Worm (Caenorhabditis elegans): Measurements from ENCODE around the gene afmd-1.

DNA sequence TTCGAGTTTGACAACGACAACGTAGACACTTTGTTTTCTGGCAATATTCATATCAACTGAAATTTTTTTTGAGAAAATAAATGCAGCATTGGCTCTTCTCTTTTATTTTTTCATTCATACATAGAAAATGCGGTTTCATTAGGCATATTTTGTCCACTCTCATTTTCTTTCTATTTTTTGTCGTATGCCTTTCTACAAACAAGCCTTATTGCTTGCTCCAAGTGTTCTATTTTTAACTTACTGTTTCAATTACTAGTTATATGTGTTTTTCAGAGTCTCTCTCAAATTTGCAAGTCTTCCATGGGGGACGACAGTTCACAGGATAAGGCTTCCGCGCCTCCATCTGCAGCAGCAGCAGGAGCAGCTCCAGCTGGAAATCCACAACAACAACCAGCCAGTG, 38.1 kb upstream of the afmd-1 start, which contains the start of gene kcc-1:
- TF ChIP-seq ztf-23 (GFP tag; IDR thresholded peaks at IDR 0.05) (no peak), cog-1 (tag; optimal IDR thresholded peaks at IDR 0.05) (no peak), flt-1 (GFP tag; IDR thresholded peaks at IDR 0.05) (no peak), ztf-29 (GFP tag; IDR thresholded peaks at IDR 0.05) (no peak), klf-2 (GFP tag; conservative IDR thresholded peaks at IDR 0.05) (no peak), T22C8.4 (GFP tag; IDR thresholded peaks at IDR 0.05) (no peak), tab-1 (GFP tag; IDR thresholded peaks at IDR 0.05) (no peak), ref-1 (GFP tag; conservative IDR thresholded peaks at IDR 0.05) (no peak), med-1 (GFP tag; optimal IDR thresholded peaks at IDR 0.05; ENCODE audit: insufficient read depth) (no peak)
